ENCODE assay signal across 5 worm cellular contexts in the genomic region with DNA sequence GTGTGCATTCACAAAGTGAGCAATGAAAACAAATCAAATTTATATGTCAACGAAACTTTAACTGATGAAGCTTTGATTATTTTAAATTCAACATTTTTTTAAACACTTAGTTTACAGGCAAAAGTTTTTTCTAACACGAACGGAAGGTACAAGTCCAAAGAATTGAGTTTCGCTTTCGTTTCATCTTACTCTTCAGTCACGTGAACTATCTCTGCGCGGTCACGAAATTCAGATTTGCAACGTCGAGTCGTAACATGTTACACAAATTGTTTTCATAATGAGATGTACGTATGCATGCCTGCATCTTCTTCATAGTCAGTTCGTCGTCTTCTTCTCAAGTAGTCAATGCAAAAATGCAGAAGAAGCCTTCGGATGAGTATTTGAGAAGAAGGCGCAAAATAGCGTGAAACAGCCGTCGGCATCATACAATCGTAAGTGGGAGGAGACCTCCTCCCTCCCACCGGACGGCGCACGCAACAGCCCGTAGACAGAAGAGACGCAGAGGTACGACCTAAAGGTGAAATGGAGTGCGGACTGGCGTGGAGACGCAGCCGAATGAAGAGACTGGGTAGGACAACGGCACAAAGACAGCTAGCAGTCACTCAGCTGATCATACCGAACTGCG.
A peak's percentile ranks its signal among the peaks of the same experiment; 100 is the strongest.
TF ChIP-seq lines count a peak whose summit lies in the region.

A gene (plus strand): TSS at position 381 of the 625 bp plus-strand sequence.

TF ChIP-seq in whole organism, L1 larva, 84 proteins besides CTCF, POLR2A, EP300 and RAD21 (continues in another document):
- TF ChIP-seq ces-1 (GFP tag; optimal IDR thresholded peaks at IDR 0.05; lab: Kevin White, UChicago): no peak
- TF ChIP-seq nhr-76 (tag; optimal IDR thresholded peaks at IDR 0.05; lab: Kevin White, UChicago): no peak
- peak; percentile 11 for TF ChIP-seq F16B12.6 (tag; optimal IDR thresholded peaks at IDR 0.05; lab: Kevin White, UChicago)
- TF ChIP-seq mab-9 (GFP tag; IDR thresholded peaks at IDR 0.05; lab: Robert Waterston, UW): no peak
- TF ChIP-seq swsn-7 (tag; optimal IDR thresholded peaks at IDR 0.05; lab: Kevin White, UChicago): peak; percentile 36
- no peak for TF ChIP-seq fos-1 (tag; optimal IDR thresholded peaks at IDR 0.05; lab: Kevin White, UChicago)
- no peak for TF ChIP-seq efl-3 (GFP tag; optimal IDR thresholded peaks at IDR 0.05; lab: Kevin White, UChicago)
- peak; percentile 27 to 58 for TF ChIP-seq lin-35 (GFP tag; optimal IDR thresholded peaks at IDR 0.05; lab: Kevin White, UChicago)
- peak; percentile 81 for TF ChIP-seq nhr-85 (tag; lab: Kevin White, UChicago)
- peak; percentile 56 for TF ChIP-seq egl-13 (tag; optimal IDR thresholded peaks at IDR 0.05; lab: Kevin White, UChicago)
- TF ChIP-seq isw-1 (GFP tag; IDR thresholded peaks at IDR 0.05; lab: Robert Waterston, UW): no peak
- TF ChIP-seq nhr-237 (tag; optimal IDR thresholded peaks at IDR 0.05; lab: Kevin White, UChicago): no peak
- TF ChIP-seq mef-2 (tag; optimal IDR thresholded peaks at IDR 0.05; lab: Kevin White, UChicago): no peak
- peak; percentile 58 for TF ChIP-seq nhr-47 (tag; optimal IDR thresholded peaks at IDR 0.05; lab: Kevin White, UChicago)
- TF ChIP-seq tlp-1 (tag; optimal IDR thresholded peaks at IDR 0.05; lab: Kevin White, UChicago): no peak
- TF ChIP-seq egl-27 (tag; optimal IDR thresholded peaks at IDR 0.05; lab: Kevin White, UChicago): no peak
- peak; percentile 57 for TF ChIP-seq unc-86 (tag; optimal IDR thresholded peaks at IDR 0.05; lab: Kevin White, UChicago)
- peak; percentile 82 for TF ChIP-seq lin-14 (GFP tag; optimal IDR thresholded peaks at IDR 0.05; lab: Kevin White, UChicago)

TF ChIP-seq in whole organism, L3 larva, 47 proteins besides CTCF, POLR2A, EP300 and RAD21 (continues in another document):
- TF ChIP-seq lin-39 (tag; optimal IDR thresholded peaks at IDR 0.05; lab: Kevin White, UChicago) (peak; percentile 72), mml-1 (tag; optimal IDR thresholded peaks at IDR 0.05; lab: Kevin White, UChicago) (peak; percentile 3), zag-1 (tag; optimal IDR thresholded peaks at IDR 0.05; lab: Kevin White, UChicago) (no peak), snpc-4 (tag; optimal IDR thresholded peaks at IDR 0.05; lab: Kevin White, UChicago) (peak; percentile 13), skn-1 (tag; optimal IDR thresholded peaks at IDR 0.05; lab: Kevin White, UChicago) (peak; percentile 12), pha-4 (tag; optimal IDR thresholded peaks at IDR 0.05; lab: Kevin White, UChicago) (peak; percentile 60), ceh-16 (tag; optimal IDR thresholded peaks at IDR 0.05; lab: Kevin White, UChicago) (no peak), fos-1 (tag; optimal IDR thresholded peaks at IDR 0.05; lab: Kevin White, UChicago) (no peak), nfya-1 (tag; optimal IDR thresholded peaks at IDR 0.05; lab: Kevin White, UChicago; ENCODE audit: insufficient read depth) (peak; percentile 63), fkh-10 (GFP tag; optimal IDR thresholded peaks at IDR 0.05; lab: Kevin White, UChicago) (no peak), nhr-12 (tag; optimal IDR thresholded peaks at IDR 0.05; lab: Kevin White, UChicago) (no peak), elt-3 (tag; optimal IDR thresholded peaks at IDR 0.05; lab: Kevin White, UChicago) (no peak), R02D3.7 (tag; optimal IDR thresholded peaks at IDR 0.05; lab: Kevin White, UChicago) (no peak), lsy-12 (tag; optimal IDR thresholded peaks at IDR 0.05; lab: Kevin White, UChicago) (peak; percentile 20), nhr-28 (tag; optimal IDR thresholded peaks at IDR 0.05; lab: Kevin White, UChicago) (no peak), pqm-1 (tag; optimal IDR thresholded peaks at IDR 0.05; lab: Kevin White, UChicago) (peak; percentile 42), nhr-43 (tag; optimal IDR thresholded peaks at IDR 0.05; lab: Kevin White, UChicago; ENCODE audit: poor library complexity, severe bottlenecking) (no peak)

TF ChIP-seq in whole organism, early embryonic, 17 proteins besides CTCF, POLR2A, EP300 and RAD21:
- peak; percentile 4 for TF ChIP-seq aly-1 (tag; optimal IDR thresholded peaks at IDR 0.05; lab: Kevin White, UChicago)
- peak; percentile 77 for TF ChIP-seq hmg-4 (GFP tag; optimal IDR thresholded peaks at IDR 0.05; lab: Kevin White, UChicago)
- TF ChIP-seq tbx-37 (GFP tag; conservative IDR thresholded peaks at IDR 0.05; lab: Robert Waterston, UW): no peak

TF ChIP-seq in whole organism, midembryonic, 9 proteins besides CTCF, POLR2A, EP300 and RAD21:
- TF ChIP-seq cog-1 (tag; optimal IDR thresholded peaks at IDR 0.05; lab: Kevin White, UChicago) (peak; percentile 41), ztf-29 (GFP tag; IDR thresholded peaks at IDR 0.05; lab: Robert Waterston, UW) (0 out of 2 replicates have a peak, but pooled peaks have one; percentile 33), klf-2 (GFP tag; conservative IDR thresholded peaks at IDR 0.05; lab: Robert Waterston, UW) (no peak)

TF ChIP-seq in whole organism, young adult, 124 proteins besides CTCF, POLR2A, EP300 and RAD21:
- no peak for TF ChIP-seq tbx-9 (tag; optimal IDR thresholded peaks at IDR 0.05; lab: Kevin White, UChicago; ENCODE audit: borderline replicate concordance)
- TF ChIP-seq dox-1 (GFP tag; IDR thresholded peaks at IDR 0.05; lab: Robert Waterston, UW): no peak; the same call in 1 of the 2 replicates
- no peak for TF ChIP-seq egl-18 (GFP tag; IDR thresholded peaks at IDR 0.05; lab: Robert Waterston, UW)
- peak; percentile 16 for TF ChIP-seq attf-5 (GFP tag; optimal IDR thresholded peaks at IDR 0.05; lab: Kevin White, UChicago)
- no peak for TF ChIP-seq F52B5.7 (tag; optimal IDR thresholded peaks at IDR 0.05; lab: Kevin White, UChicago)
- peak; percentile 50; the same call in 1 of the 2 replicates for TF ChIP-seq K11D2.4 (GFP tag; IDR thresholded peaks at IDR 0.05; lab: Robert Waterston, UW)
- peak; percentile 52 for TF ChIP-seq ceh-27 (GFP tag; optimal IDR thresholded peaks at IDR 0.05; lab: Kevin White, UChicago)
- TF ChIP-seq cebp-1 (GFP tag; IDR thresholded peaks at IDR 0.05; lab: Robert Waterston, UW): no peak
- TF ChIP-seq cebp-1 (tag; optimal IDR thresholded peaks at IDR 0.05; lab: Kevin White, UChicago): peak; percentile 60
- no peak for TF ChIP-seq ztf-6 (GFP tag; IDR thresholded peaks at IDR 0.05; lab: Robert Waterston, UW)
- TF ChIP-seq egrh-3 (GFP tag; IDR thresholded peaks at IDR 0.05; lab: Robert Waterston, UW): peak; percentile 77
- TF ChIP-seq snpc-4 (GFP tag; optimal IDR thresholded peaks at IDR 0.05; lab: Kevin White, UChicago): no peak
- TF ChIP-seq snpc-4 (tag; optimal IDR thresholded peaks at IDR 0.05; lab: Kevin White, UChicago): no peak
- TF ChIP-seq nhr-90 (tag; optimal IDR thresholded peaks at IDR 0.05; lab: Kevin White, UChicago): peak; percentile 3
- TF ChIP-seq zfh-2 (GFP tag; conservative IDR thresholded peaks at IDR 0.05; lab: Robert Waterston, UW): peak; percentile 89
- no peak for TF ChIP-seq fkh-3 (tag; optimal IDR thresholded peaks at IDR 0.05; lab: Kevin White, UChicago)
- TF ChIP-seq nhr-80 (tag; optimal IDR thresholded peaks at IDR 0.05; lab: Kevin White, UChicago): peak; percentile 52
- TF ChIP-seq F22D6.2 (tag; optimal IDR thresholded peaks at IDR 0.05; lab: Kevin White, UChicago): peak; percentile 3
- TF ChIP-seq hmg-1.2 (GFP tag; IDR thresholded peaks at IDR 0.05; lab: Robert Waterston, UW): peak; percentile 64; the same call in 1 of the 2 replicates
- no peak for TF ChIP-seq rpc-1 (optimal IDR thresholded peaks at IDR 0.05; lab: Kevin White, UChicago)
- TF ChIP-seq rpc-1 (tag; optimal IDR thresholded peaks at IDR 0.05; lab: Kevin White, UChicago): no peak
- TF ChIP-seq bed-2 (GFP tag; IDR thresholded peaks at IDR 0.05; lab: Robert Waterston, UW): 0 out of 2 replicates have a peak, but pooled peaks have one; percentile 26
- peak; percentile 35 for TF ChIP-seq lin-40 (tag; optimal IDR thresholded peaks at IDR 0.05; lab: Kevin White, UChicago)
